Fruit fly (Drosophila melanogaster) whole organism, prepupa: ENCODE results near the gene nmd.
A peak's percentile ranks its signal among the peaks of the same experiment; 100 is the strongest.

Experiments used
- CG10631 ChIP-seq: fragments of 200-800 bp; sonication (Bioruptor generic); optimal IDR thresholded peaks from 2 replicates; lab custom pipeline; 2016; ENCODE audit warnings: missing biosample characterization, missing genetic modification characterization
- CG10669 ChIP-seq: fragments of 200-800 bp; sonication (Bioruptor generic); optimal IDR thresholded peaks from 3 replicates; lab custom pipeline; 2018; ENCODE audit warnings: missing biosample characterization, mild to moderate bottlenecking, missing genetic modification characterization, moderate library complexity
- CG11294 ChIP-seq: fragments of 200-800 bp; sonication (Bioruptor generic); IDR thresholded peaks from 2 replicates; pipeline ENCODE4 v1.3.6; 2022; ENCODE audit warnings: missing biosample characterization, missing genetic modification characterization
- CG11762 ChIP-seq: fragments of 200-800 bp; sonication (Bioruptor generic); optimal IDR thresholded peaks from 3 replicates; lab custom pipeline; 2016; ENCODE audit warnings: missing biosample characterization, missing genetic modification characterization; ENCODE audit not compliant: insufficient read depth
- CG11902 ChIP-seq: fragments of 200-800 bp; sonication (Bioruptor generic); optimal IDR thresholded peaks from 3 replicates; lab custom pipeline; 2016; ENCODE audit warnings: missing biosample characterization, missing genetic modification characterization
- CG15336 ChIP-seq: fragments of 200-800 bp; sonication (Bioruptor generic); IDR thresholded peaks from 2 replicates; pipeline ENCODE4 v1.3.6; 2022; ENCODE audit warnings: missing biosample characterization, missing genetic modification characterization
- CG1621 ChIP-seq: fragments of 200-800 bp; sonication (Bioruptor generic); optimal IDR thresholded peaks from 3 replicates; lab custom pipeline; 2018; ENCODE audit warnings: missing biosample characterization, mild to moderate bottlenecking, missing genetic modification characterization
- CG3032 ChIP-seq: fragments of 200-800 bp; optimal IDR thresholded peaks from 2 replicates; lab custom pipeline; 2019; ENCODE audit warnings: missing biosample characterization, mild to moderate bottlenecking, missing genetic modification characterization, moderate library complexity
- CG31627 ChIP-seq: fragments of 200-800 bp; sonication (Bioruptor generic); optimal IDR thresholded peaks from 3 replicates; lab custom pipeline; 2016; ENCODE audit warnings: missing biosample characterization, missing genetic modification characterization
- CG32006 ChIP-seq: fragments of 200-800 bp; sonication (Bioruptor generic); optimal IDR thresholded peaks from 3 replicates; lab custom pipeline; 2017; ENCODE audit warnings: missing biosample characterization, mild to moderate bottlenecking, missing genetic modification characterization
- CG34406 ChIP-seq: fragments of 200-800 bp; sonication (Bioruptor generic); optimal IDR thresholded peaks from 3 replicates; lab custom pipeline; 2016; ENCODE audit warnings: missing biosample characterization, missing genetic modification characterization
- CG3919 ChIP-seq: fragments of 200-800 bp; sonication (Bioruptor generic); optimal IDR thresholded peaks from 3 replicates; lab custom pipeline; 2016; ENCODE audit warnings: missing biosample characterization, missing genetic modification characterization
- CG4318 ChIP-seq: fragments of 200-800 bp; sonication (Bioruptor generic); optimal IDR thresholded peaks from 3 replicates; lab custom pipeline; 2017; ENCODE audit warnings: missing biosample characterization, mild to moderate bottlenecking, missing genetic modification characterization
- CG6163 ChIP-seq: fragments of 200-800 bp; sonication (Bioruptor generic); IDR thresholded peaks from 3 replicates; pipeline ENCODE4 v1.3.6; 2022; ENCODE audit warnings: missing biosample characterization, missing genetic modification characterization
- CG6808 ChIP-seq: fragments of 200-800 bp; sonication (Bioruptor generic); optimal IDR thresholded peaks from 3 replicates; lab custom pipeline; 2017; ENCODE audit warnings: missing biosample characterization, missing genetic modification characterization, mild to moderate bottlenecking, moderate library complexity, missing genetic modification reagents
- CG6854 ChIP-seq: fragments of 200-800 bp; sonication (Bioruptor generic); optimal IDR thresholded peaks from 2 replicates; lab custom pipeline; 2017; ENCODE audit warnings: missing biosample characterization, mild to moderate bottlenecking, missing genetic modification characterization
- CG7368 ChIP-seq: fragments of 200-800 bp; sonication (Bioruptor generic); optimal IDR thresholded peaks from 3 replicates; lab custom pipeline; 2016; ENCODE audit warnings: missing biosample characterization, missing genetic modification characterization
- CG8119 ChIP-seq: fragments of 200-800 bp; sonication (Bioruptor generic); IDR thresholded peaks from 3 replicates; pipeline ENCODE4 v1.3.6; 2022; ENCODE audit warnings: missing biosample characterization, missing genetic modification characterization
- CG8319 ChIP-seq: fragments of 200-800 bp; sonication (Bioruptor generic); optimal IDR thresholded peaks from 3 replicates; lab custom pipeline; 2016; ENCODE audit warnings: missing biosample characterization, missing genetic modification characterization
- CG9139 ChIP-seq: fragments of 200-800 bp; sonication (Bioruptor generic); optimal IDR thresholded peaks from 3 replicates; lab custom pipeline; 2017; ENCODE audit warnings: missing biosample characterization, mild to moderate bottlenecking, missing genetic modification characterization
- Eip75B ChIP-seq: fragments of 200-800 bp; sonication (Bioruptor generic); optimal IDR thresholded peaks from 3 replicates; lab custom pipeline; 2016; ENCODE audit warnings: missing biosample characterization, missing genetic modification characterization
- Eip78C ChIP-seq: fragments of 200-800 bp; sonication (Bioruptor generic); peaks from one replicate; lab custom pipeline; 2016; ENCODE audit warnings: missing biosample characterization, missing genetic modification characterization
- Ets21C ChIP-seq: fragments of 200-800 bp; sonication (Bioruptor generic); optimal IDR thresholded peaks from 3 replicates; lab custom pipeline; 2016; ENCODE audit warnings: missing biosample characterization, missing genetic modification characterization
- Ets96B ChIP-seq: fragments of 200-800 bp; optimal IDR thresholded peaks from 2 replicates; lab custom pipeline; 2019; ENCODE audit warnings: missing biosample characterization, mild to moderate bottlenecking, missing genetic modification characterization, moderate library complexity
- Hr38 ChIP-seq: sonication (Bioruptor generic); optimal IDR thresholded peaks from 2 replicates; lab custom pipeline; 2016; ENCODE audit warnings: missing biosample characterization, missing genetic modification characterization
- Hr39 ChIP-seq: fragments of 200-800 bp; sonication (Bioruptor generic); optimal IDR thresholded peaks from 2 replicates; lab custom pipeline; 2016; ENCODE audit warnings: missing biosample characterization, missing genetic modification characterization
- Hr4 ChIP-seq: fragments of 200-800 bp; sonication (Bioruptor generic); optimal IDR thresholded peaks from 3 replicates; lab custom pipeline; 2016; ENCODE audit warnings: missing biosample characterization, missing genetic modification characterization
- Met ChIP-seq: fragments of 200-800 bp; sonication (Bioruptor generic); optimal IDR thresholded peaks from 3 replicates; lab custom pipeline; 2016; ENCODE audit warnings: missing biosample characterization, missing genetic modification characterization
- OdsH ChIP-seq: fragments of 200-800 bp; sonication (Bioruptor generic); optimal IDR thresholded peaks from 3 replicates; lab custom pipeline; 2016; ENCODE audit warnings: missing biosample characterization, missing genetic modification characterization
- Smox ChIP-seq: fragments of 200-800 bp; sonication (Bioruptor generic); optimal IDR thresholded peaks from 3 replicates; lab custom pipeline; 2016; ENCODE audit warnings: missing biosample characterization, missing genetic modification characterization
- Sox102F ChIP-seq: fragments of 200-800 bp; sonication (Bioruptor generic); optimal IDR thresholded peaks from 2 replicates; lab custom pipeline; 2016; ENCODE audit warnings: missing biosample characterization, mild to moderate bottlenecking, missing genetic modification characterization
- Sox14 ChIP-seq: fragments of 200-800 bp; sonication (Bioruptor generic); optimal IDR thresholded peaks from 3 replicates; lab custom pipeline; 2016; ENCODE audit warnings: missing biosample characterization, missing genetic modification characterization
- Sox15 ChIP-seq: fragments of 200-800 bp; sonication (Bioruptor generic); optimal IDR thresholded peaks from 3 replicates; lab custom pipeline; 2016; ENCODE audit warnings: missing biosample characterization, missing genetic modification characterization
- achi ChIP-seq: fragments of 200-800 bp; sonication (Bioruptor generic); optimal IDR thresholded peaks from 3 replicates; lab custom pipeline; 2016; ENCODE audit warnings: missing biosample characterization, missing genetic modification characterization
- acj6 ChIP-seq: fragments of 200-800 bp; sonication (Bioruptor generic); optimal IDR thresholded peaks from 3 replicates; lab custom pipeline; 2016; ENCODE audit warnings: missing biosample characterization, missing genetic modification characterization
- cyc ChIP-seq: fragments of 200-800 bp; sonication (Bioruptor generic); optimal IDR thresholded peaks from 3 replicates; lab custom pipeline; 2016; ENCODE audit warnings: missing biosample characterization, missing genetic modification characterization
- dac ChIP-seq: fragments of 200-800 bp; sonication (Bioruptor generic); optimal IDR thresholded peaks from 2 replicates; lab custom pipeline; 2017; ENCODE audit warnings: missing biosample characterization, mild to moderate bottlenecking, missing genetic modification characterization
- dsx ChIP-seq: fragments of 200-800 bp; optimal IDR thresholded peaks from 3 replicates; lab custom pipeline; 2019; ENCODE audit warnings: missing biosample characterization, mild to moderate bottlenecking, missing genetic modification characterization, moderate library complexity; ENCODE audit not compliant: poor library complexity, severe bottlenecking
- esn ChIP-seq: fragments of 200-800 bp; sonication (Bioruptor generic); optimal IDR thresholded peaks from 2 replicates; lab custom pipeline; 2016; ENCODE audit warnings: missing biosample characterization, mild to moderate bottlenecking, missing genetic modification characterization, moderate library complexity
- fd59A ChIP-seq: fragments of 200-800 bp; sonication (Bioruptor generic); optimal IDR thresholded peaks from 2 replicates; lab custom pipeline; 2017; ENCODE audit warnings: missing biosample characterization, mild to moderate bottlenecking, missing genetic modification characterization, missing genetic modification reagents
- fd85E ChIP-seq: fragments of 200-800 bp; sonication (Bioruptor generic); optimal IDR thresholded peaks from 3 replicates; lab custom pipeline; 2016; ENCODE audit warnings: missing biosample characterization, missing genetic modification characterization
- fkh ChIP-seq: fragments of 200-800 bp; sonication (Bioruptor generic); optimal IDR thresholded peaks from 3 replicates; lab custom pipeline; 2017; ENCODE audit warnings: missing biosample characterization, mild to moderate bottlenecking, missing genetic modification characterization, moderate library complexity
- lz ChIP-seq: fragments of 200-800 bp; sonication (Bioruptor generic); optimal IDR thresholded peaks from 3 replicates; lab custom pipeline; 2016; ENCODE audit warnings: missing biosample characterization, missing genetic modification characterization
- net ChIP-seq: fragments of 200-800 bp; sonication (Bioruptor generic); optimal IDR thresholded peaks from 3 replicates; lab custom pipeline; 2016; ENCODE audit warnings: missing biosample characterization, missing genetic modification characterization
- pdm3 ChIP-seq: fragments of 200-800 bp; sonication (Bioruptor generic); optimal IDR thresholded peaks from 3 replicates; lab custom pipeline; 2016; ENCODE audit warnings: missing biosample characterization, missing genetic modification characterization
- salr ChIP-seq, 2 experiments: fragments of 200-800 bp; sonication (Bioruptor generic); optimal IDR thresholded peaks; 3 replicates each; lab custom pipeline; 2016 to 2018; ENCODE audit warnings: missing biosample characterization in 2 of 2, missing genetic modification characterization in 2 of 2, mild to moderate bottlenecking in 1 of 2
- spab ChIP-seq: fragments of 200-800 bp; sonication (Bioruptor generic); optimal IDR thresholded peaks from 2 replicates; lab custom pipeline; 2017; ENCODE audit warnings: missing biosample characterization, mild to moderate bottlenecking, missing genetic modification characterization, missing genetic modification reagents
- ss ChIP-seq, 2 experiments: fragments of 200-800 bp; sonication (Bioruptor generic); optimal IDR thresholded peaks; 2 replicates in 1 of 2; 3 replicates in 1 of 2; lab custom pipeline; 2017 to 2018; ENCODE audit warnings: mild to moderate bottlenecking in 2 of 2, missing biosample characterization in 2 of 2, missing genetic modification characterization in 2 of 2, moderate library complexity in 1 of 2
- svp ChIP-seq: fragments of 200-800 bp; sonication (Bioruptor generic); peaks from one replicate; lab custom pipeline; 2016; ENCODE audit warnings: missing biosample characterization, missing genetic modification characterization
- topi ChIP-seq: fragments of 200-800 bp; sonication (Bioruptor generic); optimal IDR thresholded peaks from 3 replicates; lab custom pipeline; 2016; ENCODE audit warnings: missing biosample characterization, missing genetic modification characterization
- vri ChIP-seq: fragments of 200-800 bp; sonication (Bioruptor generic); optimal IDR thresholded peaks from 3 replicates; lab custom pipeline; 2016; ENCODE audit warnings: missing biosample characterization, mild to moderate bottlenecking, missing genetic modification characterization

The nmd gene

dm6 chr2L:10260750-10261493 lies 42.8 kb downstream of the nmd start, which contains the start of gene Pten:
Gene Pten, minus strand, starts transcription at chr2L:10261049.
- TF ChIP-seq CG3919: no peak
- peak; percentile 11 for TF ChIP-seq Sox15 (GFP tag; lab: Kevin White, UChicago)
- peak; percentile 69 for TF ChIP-seq lz (GFP tag; lab: Kevin White, UChicago)
- peak; percentile 52 for TF ChIP-seq cyc (GFP tag; lab: Kevin White, UChicago)
- TF ChIP-seq Sox102F (GFP tag; lab: Kevin White, UChicago): no peak
- TF ChIP-seq CG15336 (GFP tag; lab: Robert Waterston, UW): peak; percentile 72
- TF ChIP-seq CG11762 (GFP tag; lab: Kevin White, UChicago): no peak
- peak; percentile 68 for TF ChIP-seq topi (GFP tag; lab: Kevin White, UChicago)
- TF ChIP-seq CG8319: peak; percentile 48
- TF ChIP-seq CG31627: peak; percentile 56
- no peak for TF ChIP-seq CG8119 (GFP tag; lab: Robert Waterston, UW)
- peak; percentile 55 for TF ChIP-seq Ets96B (tag; lab: Kevin White, UChicago)
- TF ChIP-seq Met: peak; percentile 71
- TF ChIP-seq CG1621 (tag; lab: Kevin White, UChicago): no peak
- no peak for TF ChIP-seq CG4318 (GFP tag; lab: Kevin White, UChicago)
- no peak for TF ChIP-seq Smox (GFP tag; lab: Kevin White, UChicago)
- TF ChIP-seq fkh (GFP tag; lab: Kevin White, UChicago): peak; percentile 86
- TF ChIP-seq achi (GFP tag; lab: Kevin White, UChicago): no peak
- no peak for TF ChIP-seq pdm3 (GFP tag; lab: Kevin White, UChicago)
- peak; percentile 50 for TF ChIP-seq acj6 (GFP tag; lab: Kevin White, UChicago)
- no peak for TF ChIP-seq svp (GFP tag; lab: Kevin White, UChicago)
- TF ChIP-seq OdsH: peak; percentile 62
- TF ChIP-seq ss (GFP tag; optimal IDR thresholded peaks at IDR 0.05; lab: Kevin White, UChicago): peak in 1 of 2 experiments; percentile 3
- TF ChIP-seq Hr38 (GFP tag; lab: Kevin White, UChicago): no peak
- TF ChIP-seq CG9139: no peak
- TF ChIP-seq Sox14 (GFP tag; lab: Kevin White, UChicago): peak; percentile 55
- TF ChIP-seq CG32006 (GFP tag; lab: Kevin White, UChicago): no peak
- TF ChIP-seq CG11294 (GFP tag; lab: Robert Waterston, UW): no peak
- TF ChIP-seq Eip75B: peak; percentile 66
- TF ChIP-seq Hr39 (GFP tag; lab: Kevin White, UChicago): no peak
- peak; percentile 61 for TF ChIP-seq CG3032 (tag; lab: Kevin White, UChicago)
- no peak for TF ChIP-seq net
- no peak for TF ChIP-seq fd59A (GFP tag; lab: Kevin White, UChicago)
- peak; percentile 67 for TF ChIP-seq esn (GFP tag; lab: Kevin White, UChicago)
- no peak for TF ChIP-seq fd85E (GFP tag; lab: Kevin White, UChicago)
- no peak for TF ChIP-seq CG34406 (GFP tag; lab: Kevin White, UChicago)
- TF ChIP-seq CG11902 (GFP tag; lab: Kevin White, UChicago): peak; percentile 33
- TF ChIP-seq CG6854 (GFP tag; lab: Kevin White, UChicago): peak; percentile 25
- TF ChIP-seq Hr4: peak; percentile 80
- no peak for TF ChIP-seq CG10669 (GFP tag; lab: Kevin White, UChicago)
- no peak for TF ChIP-seq dac (GFP tag; lab: Kevin White, UChicago)
- TF ChIP-seq dsx (GFP tag; lab: Kevin White, UChicago): no peak
- TF ChIP-seq CG6163: no peak
- peak; percentile 42 for TF ChIP-seq Ets21C (GFP tag; lab: Kevin White, UChicago)
- TF ChIP-seq CG6808 (GFP tag; lab: Kevin White, UChicago): no peak
- TF ChIP-seq CG7368 (GFP tag; lab: Kevin White, UChicago): no peak
- no peak for TF ChIP-seq salr (GFP tag; optimal IDR thresholded peaks at IDR 0.05; lab: Kevin White, UChicago)
- TF ChIP-seq CG10631 (GFP tag; lab: Kevin White, UChicago): no peak
- no peak for TF ChIP-seq vri (GFP tag; lab: Kevin White, UChicago)
- peak; percentile 89 for TF ChIP-seq Eip78C (GFP tag; lab: Kevin White, UChicago)
- no peak for TF ChIP-seq spab (GFP tag; lab: Kevin White, UChicago)
